Worm (Caenorhabditis elegans) whole organism, late embryonic: ENCODE data around the gene F54B11.9.

Source experiments
- F13H6.1 ChIP-seq: sonication (generic microtip); optimal IDR thresholded peaks from 2 replicates; lab custom pipeline; 2016; ENCODE audit warnings: missing genetic modification characterization, missing compliant biosample characterization
- ama-1 ChIP-seq: fragments of 150-350 bp; optimal IDR thresholded peaks from 2 replicates; lab custom pipeline; 2014
- ceh-24 ChIP-seq: sonication (generic microtip); optimal IDR thresholded peaks from 2 replicates; lab custom pipeline; 2016; ENCODE audit warnings: mild to moderate bottlenecking, missing genetic modification characterization, missing compliant biosample characterization
- fkh-10 ChIP-seq: fragments of 150-350 bp; optimal IDR thresholded peaks from 2 replicates; lab custom pipeline; 2014; ENCODE audit warnings: missing biosample characterization, missing genetic modification reagents, missing genetic modification characterization
- pat-9 ChIP-seq: fragments of 200-800 bp; sonication (Bioruptor generic); optimal IDR thresholded peaks from 2 replicates; lab custom pipeline; 2018; ENCODE audit warnings: mild to moderate bottlenecking, missing genetic modification characterization, moderate library complexity, missing compliant biosample characterization
- pqm-1 ChIP-seq: sonication (generic microtip); optimal IDR thresholded peaks from 2 replicates; lab custom pipeline; 2016; ENCODE audit warnings: missing genetic modification characterization, missing compliant biosample characterization
- tbx-2 ChIP-seq: sonication (generic microtip); optimal IDR thresholded peaks from 2 replicates; lab custom pipeline; 2016; ENCODE audit warnings: missing genetic modification characterization, missing compliant biosample characterization
- tbx-7 ChIP-seq: sonication (generic microtip); optimal IDR thresholded peaks from 2 replicates; lab custom pipeline; 2016; ENCODE audit warnings: missing genotype, missing genetic modification characterization, missing compliant biosample characterization
- unc-55 ChIP-seq: sonication (generic microtip); optimal IDR thresholded peaks from 2 replicates; lab custom pipeline; 2017; ENCODE audit warnings: missing biosample characterization, missing genetic modification reagents, missing genetic modification characterization

ce11 chrX:13578483-13578882, 26.9 kb upstream of the F54B11.9 start, which contains the start of gene F54B11.11:
- no peak for TF ChIP-seq tbx-7
- no peak for TF ChIP-seq fkh-10 (GFP tag; lab: Kevin White, UChicago)
- no peak for TF ChIP-seq F13H6.1
- TF ChIP-seq ceh-24: no peak
- TF ChIP-seq pqm-1: no peak
- no peak for TF ChIP-seq unc-55
- no peak for TF ChIP-seq ama-1 (lab: Kevin White, UChicago)
- no peak for TF ChIP-seq tbx-2 (tag; lab: Kevin White, UChicago)
- TF ChIP-seq pat-9 (tag; lab: Kevin White, UChicago): no peak
